Worm (Caenorhabditis elegans): Measurements from ENCODE around the gene srbc-27.

- TF ChIP-seq pes-1 (GFP tag; IDR thresholded peaks at IDR 0.05): no peak
- TF ChIP-seq ama-1 (optimal IDR thresholded peaks at IDR 0.05): no peak
- no peak for TF ChIP-seq hnd-1 (tag; optimal IDR thresholded peaks at IDR 0.05)
- no peak for TF ChIP-seq sea-1 (GFP tag; conservative IDR thresholded peaks at IDR 0.05)
- TF ChIP-seq tra-4 (tag; optimal IDR thresholded peaks at IDR 0.05): no peak
- no peak for TF ChIP-seq flt-1 (GFP tag; IDR thresholded peaks at IDR 0.05)
- TF ChIP-seq F13C5.2 (tag; optimal IDR thresholded peaks at IDR 0.05): no peak
- no peak for TF ChIP-seq ceh-13 (GFP tag; optimal IDR thresholded peaks at IDR 0.05)
- no peak for TF ChIP-seq scrt-1 (GFP tag; IDR thresholded peaks at IDR 0.05)
- TF ChIP-seq aly-1 (tag; optimal IDR thresholded peaks at IDR 0.05): no peak
- no peak for TF ChIP-seq ceh-36 (tag; optimal IDR thresholded peaks at IDR 0.05)
- TF ChIP-seq tbx-37 (GFP tag; conservative IDR thresholded peaks at IDR 0.05): no peak
- TF ChIP-seq B0310.2 (tag; optimal IDR thresholded peaks at IDR 0.05): no peak
Measured at ce11 chrV:17467881-17468280, 36.9 kb downstream of the srbc-27 start.
